Fruit fly (Drosophila melanogaster): ENCODE measurements around the gene CG17219.
A peak's percentile ranks its signal among the peaks of the same experiment; 100 is the strongest.

The CG17219 gene

dm6 chr2L:3004601-3005000 lies 24.5 kb upstream of the CG17219 start (continued):
- TF ChIP-seq vri (GFP tag; optimal IDR thresholded peaks at IDR 0.05), result peak; percentile 7
- TF ChIP-seq Ets21C (GFP tag; optimal IDR thresholded peaks at IDR 0.05), result peak; percentile 16
- TF ChIP-seq Eip75B (GFP tag; optimal IDR thresholded peaks at IDR 0.05), result peak; percentile 63
- peak; percentile 22 for TF ChIP-seq CG10669 (GFP tag; optimal IDR thresholded peaks at IDR 0.05)
- TF ChIP-seq topi (GFP tag; optimal IDR thresholded peaks at IDR 0.05), result peak; percentile 29
- TF ChIP-seq dac (GFP tag; optimal IDR thresholded peaks at IDR 0.05), result no peak

DNA sequence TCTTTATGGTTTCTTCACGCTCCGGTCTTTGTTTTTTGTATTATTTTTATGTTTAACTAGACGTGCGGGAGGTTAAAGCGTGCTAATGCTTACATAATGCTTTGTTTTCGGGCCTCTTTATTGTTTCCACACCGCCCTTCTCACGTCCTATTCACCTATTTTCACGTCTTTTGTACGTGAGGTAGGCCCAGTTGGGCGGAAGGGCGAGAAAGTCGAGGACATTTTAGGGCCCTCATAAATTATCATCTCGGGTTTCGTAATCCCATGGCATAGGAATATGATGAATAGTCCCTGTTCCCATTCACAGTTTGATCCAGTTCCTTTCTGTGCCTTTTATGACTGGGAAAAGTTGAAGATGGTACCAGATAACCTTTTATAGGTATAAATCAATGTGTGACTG lies 23.6 kb upstream of the CG17219 start:
- TF ChIP-seq Sox15 (GFP tag; optimal IDR thresholded peaks at IDR 0.05) (no peak), cyc (GFP tag; optimal IDR thresholded peaks at IDR 0.05) (no peak), CG6854 (GFP tag; optimal IDR thresholded peaks at IDR 0.05) (no peak), topi (GFP tag; optimal IDR thresholded peaks at IDR 0.05) (no peak), CG3032 (tag; optimal IDR thresholded peaks at IDR 0.05) (no peak), CG34406 (GFP tag; optimal IDR thresholded peaks at IDR 0.05) (no peak), Gug (GFP tag; IDR thresholded peaks at IDR 0.05) (no peak), vri (GFP tag; optimal IDR thresholded peaks at IDR 0.05) (no peak), Hr38 (GFP tag; optimal IDR thresholded peaks at IDR 0.05) (no peak), Blimp-1 (GFP tag; optimal IDR thresholded peaks at IDR 0.05) (no peak)

DNA sequence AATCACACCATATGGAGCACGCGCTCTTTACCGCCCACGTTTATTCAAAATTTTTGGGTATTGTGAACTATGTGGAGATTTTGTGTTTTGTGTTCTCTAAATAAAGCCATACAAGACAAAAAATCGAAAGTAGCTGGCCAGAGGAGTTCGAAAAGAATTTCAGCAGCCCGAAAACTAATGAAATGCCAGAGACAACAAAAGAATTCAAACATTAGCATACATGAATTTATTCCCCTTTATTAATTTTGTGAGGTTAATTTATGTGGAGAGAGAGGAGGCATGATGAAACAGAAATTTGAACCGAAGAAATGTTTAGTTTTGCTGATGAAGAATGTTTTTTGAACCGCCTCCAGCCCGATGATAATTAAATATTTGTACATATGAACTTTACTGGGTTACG lies 22.9 kb upstream of the CG17219 start:
- TF ChIP-seq fd85E (GFP tag; optimal IDR thresholded peaks at IDR 0.05) (no peak), Ets96B (tag; optimal IDR thresholded peaks at IDR 0.05) (no peak), Hr38 (GFP tag; optimal IDR thresholded peaks at IDR 0.05) (no peak)

DNA sequence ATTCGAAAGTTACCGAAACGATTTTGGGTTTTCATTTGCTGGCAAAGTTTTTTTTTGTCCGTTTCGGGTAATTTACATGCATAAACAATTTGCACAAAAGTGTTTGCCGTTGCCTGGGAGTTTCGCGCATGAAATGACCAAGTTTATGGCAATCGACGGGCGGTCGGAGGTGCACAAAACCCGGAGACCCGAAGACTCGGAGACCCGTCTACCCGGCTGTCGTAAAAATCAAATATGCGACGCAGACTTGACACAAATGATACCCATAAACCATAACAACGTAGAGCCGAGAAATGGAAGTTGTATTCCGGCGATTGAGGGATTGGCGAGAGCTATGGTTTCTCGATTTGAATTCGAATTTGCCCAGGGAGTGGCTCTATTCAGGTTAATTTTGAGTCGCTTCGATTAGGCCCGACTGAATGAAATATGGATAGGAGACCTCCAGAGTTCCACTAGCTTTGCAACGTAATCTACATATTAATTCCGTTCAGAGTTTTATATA lies 22.1 kb upstream of the CG17219 start:
- TF ChIP-seq Sox15 (GFP tag; optimal IDR thresholded peaks at IDR 0.05) (no peak), CG9139 (GFP tag; optimal IDR thresholded peaks at IDR 0.05) (no peak), Lpt (GFP tag; optimal IDR thresholded peaks at IDR 0.05) (no peak), CG6808 (GFP tag; optimal IDR thresholded peaks at IDR 0.05) (no peak), CG31627 (GFP tag; optimal IDR thresholded peaks at IDR 0.05) (no peak), CG11762 (GFP tag; optimal IDR thresholded peaks at IDR 0.05; ENCODE audit: insufficient read depth) (no peak), topi (GFP tag; optimal IDR thresholded peaks at IDR 0.05) (no peak), cyc (GFP tag; optimal IDR thresholded peaks at IDR 0.05) (no peak), CG16779 (tag; optimal IDR thresholded peaks at IDR 0.05) (no peak), achi (GFP tag; optimal IDR thresholded peaks at IDR 0.05) (no peak), Sox102F (GFP tag; optimal IDR thresholded peaks at IDR 0.05) (no peak), CG10631 (GFP tag; optimal IDR thresholded peaks at IDR 0.05) (no peak), Hr39 (GFP tag; optimal IDR thresholded peaks at IDR 0.05) (no peak), Ets96B (tag; optimal IDR thresholded peaks at IDR 0.05) (no peak), CG6792 (GFP tag; optimal IDR thresholded peaks at IDR 0.05) (no peak)

- TF ChIP-seq CG16779 (tag; optimal IDR thresholded peaks at IDR 0.05) (no peak), Eip75B (GFP tag; optimal IDR thresholded peaks at IDR 0.05) (no peak), CG4318 (GFP tag; optimal IDR thresholded peaks at IDR 0.05) (no peak), CG3919 (GFP tag; optimal IDR thresholded peaks at IDR 0.05) (no peak), net (GFP tag; optimal IDR thresholded peaks at IDR 0.05) (no peak), ss (GFP tag; optimal IDR thresholded peaks at IDR 0.05) (no peak), Eip78C (GFP tag) (no peak), dsx (GFP tag; optimal IDR thresholded peaks at IDR 0.05; ENCODE audit: poor library complexity, severe bottlenecking) (no peak), CG3032 (tag; optimal IDR thresholded peaks at IDR 0.05) (no peak), Sox15 (GFP tag; optimal IDR thresholded peaks at IDR 0.05) (no peak), fd85E (GFP tag; optimal IDR thresholded peaks at IDR 0.05) (no peak), Met (GFP tag; optimal IDR thresholded peaks at IDR 0.05) (no peak)
These were observed 19.6 kb upstream of the CG17219 start for dm6 chr2L:3009438-3009837.
